Worm (Caenorhabditis elegans) whole organism, mixed stage, embryonic: Measurements from ENCODE around the gene cdt-2.

Source experiments
- bed-3 ChIP-seq: fragments of 200-800 bp; sonication (Bioruptor generic); optimal IDR thresholded peaks from 3 replicates; lab custom pipeline; 2018; ENCODE audit warnings: mild to moderate bottlenecking, missing genetic modification characterization, moderate library complexity, missing compliant biosample characterization
- ceh-83 ChIP-seq: fragments of 200-800 bp; sonication (Bioruptor generic); optimal IDR thresholded peaks from 2 replicates; lab custom pipeline; 2018; ENCODE audit warnings: mild to moderate bottlenecking, missing genetic modification characterization, missing compliant biosample characterization
- elt-1 ChIP-seq: sonication (generic microtip); optimal IDR thresholded peaks from 2 replicates; lab custom pipeline; 2017; ENCODE audit warnings: missing genetic modification characterization, mild to moderate bottlenecking, missing compliant biosample characterization, antibody characterized with exemption, moderate library complexity, borderline replicate concordance; ENCODE audit not compliant: insufficient read depth
- hlh-1 ChIP-seq: fragments of 150-350 bp; optimal IDR thresholded peaks from 2 replicates; lab custom pipeline; 2014; ENCODE audit warnings: missing biosample characterization, missing genetic modification reagents, missing genetic modification characterization
- lsy-2 ChIP-seq: fragments of 150-350 bp; optimal IDR thresholded peaks from 2 replicates; lab custom pipeline; 2014; ENCODE audit warnings: missing biosample characterization, missing genetic modification characterization
- nhr-12 ChIP-seq: fragments of 150-350 bp; optimal IDR thresholded peaks from 2 replicates; lab custom pipeline; 2014; ENCODE audit warnings: missing biosample characterization, missing genetic modification characterization
- nhr-237 ChIP-seq: fragments of 150-350 bp; optimal IDR thresholded peaks from 2 replicates; lab custom pipeline; 2014; ENCODE audit warnings: missing biosample characterization, missing genetic modification characterization
- nhr-28 ChIP-seq: fragments of 150-350 bp; optimal IDR thresholded peaks from 2 replicates; lab custom pipeline; 2014; ENCODE audit warnings: missing biosample characterization, missing genetic modification characterization
- snpc-4 ChIP-seq: fragments of 150-350 bp; optimal IDR thresholded peaks from 2 replicates; lab custom pipeline; 2014; ENCODE audit warnings: missing biosample characterization, missing genetic modification characterization
- sptf-1 ChIP-seq: sonication (generic microtip); optimal IDR thresholded peaks from 2 replicates; lab custom pipeline; 2017; ENCODE audit warnings: mild to moderate bottlenecking, missing genetic modification characterization, moderate library complexity, missing compliant biosample characterization
- unc-39 ChIP-seq: fragments of 150-350 bp; optimal IDR thresholded peaks from 2 replicates; lab custom pipeline; 2014; ENCODE audit warnings: missing biosample characterization, missing genetic modification characterization
- unc-62 ChIP-seq: fragments of 150-350 bp; optimal IDR thresholded peaks from 2 replicates; lab custom pipeline; 2014; ENCODE audit warnings: missing biosample characterization, missing genetic modification reagents, missing genetic modification characterization
- ztf-11 ChIP-seq: fragments of 150-350 bp; optimal IDR thresholded peaks from 2 replicates; lab custom pipeline; 2014; ENCODE audit warnings: missing biosample characterization, missing genetic modification characterization

- TF ChIP-seq elt-1 (tag; lab: Kevin White, UChicago) (no peak), ztf-11 (tag; lab: Kevin White, UChicago) (no peak), nhr-237 (tag; lab: Kevin White, UChicago) (no peak), nhr-12 (no peak), ceh-83 (GFP tag; lab: Kevin White, UChicago) (no peak), unc-39 (tag; lab: Kevin White, UChicago) (no peak), unc-62 (GFP tag; lab: Kevin White, UChicago) (no peak), snpc-4 (no peak), sptf-1 (tag; lab: Kevin White, UChicago) (no peak), lsy-2 (tag; lab: Kevin White, UChicago) (no peak), bed-3 (GFP tag; lab: Kevin White, UChicago) (no peak), hlh-1 (tag; lab: Kevin White, UChicago) (no peak), nhr-28 (tag; lab: Kevin White, UChicago) (no peak)
These were observed 5.3 kb upstream of the cdt-2 start, which contains the start of gene irld-14 for ce11 chrV:14996236-14996635.
